Fruit fly (Drosophila melanogaster) whole organism, prepupa: Measurements from ENCODE around the gene CG14439.

Source experiments
- CG11902 ChIP-seq: fragments of 200-800 bp; sonication (Bioruptor generic); optimal IDR thresholded peaks from 3 replicates; lab custom pipeline; 2016; ENCODE audit warnings: missing biosample characterization, missing genetic modification characterization
- dac ChIP-seq: fragments of 200-800 bp; sonication (Bioruptor generic); optimal IDR thresholded peaks from 2 replicates; lab custom pipeline; 2017; ENCODE audit warnings: missing biosample characterization, mild to moderate bottlenecking, missing genetic modification characterization

DNA sequence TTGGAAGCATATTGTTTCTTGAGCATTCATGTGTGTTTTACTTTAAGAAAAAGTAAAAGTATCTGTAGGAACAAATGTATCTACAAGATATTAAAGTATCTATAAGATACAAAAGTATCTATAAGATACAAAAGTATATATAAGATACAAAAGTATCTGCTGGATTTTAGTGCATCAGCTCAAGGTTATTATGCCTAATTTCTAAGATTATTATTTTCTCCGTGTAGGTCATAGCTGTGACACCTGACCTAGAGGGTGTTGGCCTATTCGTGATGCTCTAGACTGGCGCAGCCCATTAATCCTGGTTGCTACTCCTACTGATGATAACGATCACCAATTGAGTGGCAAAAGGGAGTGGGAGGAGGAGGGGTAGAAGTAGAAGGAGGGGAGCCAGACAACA, 30.7 kb downstream of the CG14439 start:
- TF ChIP-seq dac (GFP tag; lab: Kevin White, UChicago) = no peak
- no peak for TF ChIP-seq CG11902 (GFP tag; lab: Kevin White, UChicago)
